Worm (Caenorhabditis elegans) whole organism, midembryonic: ENCODE measurements around the gene lgc-26.

Experiments used
- flt-1 ChIP-seq: fragments of 200-800 bp; sonication (Bioruptor generic); IDR thresholded peaks from 2 replicates; pipeline ENCODE4 v1.3.6; 2022; ENCODE audit warnings: missing genetic modification characterization, missing compliant biosample characterization
- med-1 ChIP-seq: sonication (generic microtip); optimal IDR thresholded peaks from 2 replicates; lab custom pipeline; 2017; ENCODE audit warnings: missing genetic modification characterization, mild to moderate bottlenecking, missing compliant biosample characterization, antibody characterized with exemption, missing genetic modification reagents; ENCODE audit not compliant: insufficient read depth
- ref-1 ChIP-seq: fragments of 200-800 bp; sonication (Bioruptor generic); conservative IDR thresholded peaks from 2 replicates; pipeline ENCODE4 v1.3.6; 2022; ENCODE audit warnings: missing genetic modification reagents, missing genetic modification characterization, missing compliant biosample characterization

ce11 chrV:247576-247975 lies 20.5 kb upstream of the lgc-26 start:
- no peak for TF ChIP-seq ref-1 (GFP tag; lab: Robert Waterston, UW)
- no peak for TF ChIP-seq flt-1
- no peak for TF ChIP-seq med-1 (GFP tag; lab: Kevin White, UChicago)
